Worm (Caenorhabditis elegans): ENCODE results near the gene F09E10.6.

DNA sequence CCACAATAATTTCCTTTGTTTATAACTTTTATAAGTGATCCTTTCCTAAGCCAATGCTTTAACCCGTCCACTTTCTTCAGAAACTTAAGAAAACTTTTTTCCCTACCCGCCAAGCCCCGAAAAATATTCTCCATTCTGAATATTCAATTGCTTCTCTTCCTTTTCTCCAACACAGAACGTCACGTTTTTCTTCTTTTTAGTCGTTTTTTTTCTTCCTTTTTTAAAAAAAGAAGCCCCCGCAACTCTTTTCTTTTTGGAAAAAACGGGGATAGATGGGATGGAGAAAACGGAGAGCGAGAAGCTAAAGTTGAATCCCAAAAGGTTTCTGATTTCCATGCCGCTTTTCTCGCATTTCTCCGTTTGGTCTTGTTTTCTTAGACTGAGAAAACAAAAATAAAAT lies 18.9 kb downstream of the F09E10.6 start:
- no peak for TF ChIP-seq mes-4 (tag; optimal IDR thresholded peaks at IDR 0.05)
- no peak for TF ChIP-seq fkh-3 (tag; optimal IDR thresholded peaks at IDR 0.05)
- no peak for TF ChIP-seq B0261.1 (tag; optimal IDR thresholded peaks at IDR 0.05)
- no peak for TF ChIP-seq athp-1 (tag; optimal IDR thresholded peaks at IDR 0.05)
- TF ChIP-seq hlh-12 (tag; optimal IDR thresholded peaks at IDR 0.05), result no peak
- no peak for TF ChIP-seq nhr-80 (tag; optimal IDR thresholded peaks at IDR 0.05)
- no peak for TF ChIP-seq dpl-1 (GFP tag; optimal IDR thresholded peaks at IDR 0.05)
- TF ChIP-seq ztf-28 (GFP tag; IDR thresholded peaks at IDR 0.05), result no peak
- no peak for TF ChIP-seq nhr-179 (tag; optimal IDR thresholded peaks at IDR 0.05)
- TF ChIP-seq unc-62 (GFP tag; optimal IDR thresholded peaks at IDR 0.05), result no peak
- no peak for TF ChIP-seq D2030.7 (GFP tag; IDR thresholded peaks at IDR 0.05)
- TF ChIP-seq C06A6.2 (GFP tag; conservative IDR thresholded peaks at IDR 0.05), result no peak
- TF ChIP-seq ztf-3 (GFP tag; optimal IDR thresholded peaks at IDR 0.05), result no peak
- TF ChIP-seq F49E8.2 (tag; optimal IDR thresholded peaks at IDR 0.05; ENCODE audit: insufficient read depth), result no peak

Data from whole organism, young adult.